Worm (Caenorhabditis elegans): ENCODE measurements around the gene oac-29.

The oac-29 gene

ce11 chrV:8663023-8663422 is 27.5 kb upstream of the oac-29 start (continued):
- TF ChIP-seq lin-39 (tag; optimal IDR thresholded peaks at IDR 0.05) = no peak
- no peak for TF ChIP-seq ets-5 (GFP tag; IDR thresholded peaks at IDR 0.05)
- no peak for TF ChIP-seq mef-2 (tag; optimal IDR thresholded peaks at IDR 0.05)
- no peak for TF ChIP-seq ztf-4 (tag; optimal IDR thresholded peaks at IDR 0.05)
- TF ChIP-seq nhr-47 (tag; optimal IDR thresholded peaks at IDR 0.05) = peak; percentile 40
- TF ChIP-seq ztf-11 (tag; optimal IDR thresholded peaks at IDR 0.05) = no peak
- TF ChIP-seq nhr-90 (tag; optimal IDR thresholded peaks at IDR 0.05; ENCODE audit: poor library complexity) = no peak
- TF ChIP-seq unc-62 (GFP tag; optimal IDR thresholded peaks at IDR 0.05) = no peak
- no peak for TF ChIP-seq hlh-4 (tag; optimal IDR thresholded peaks at IDR 0.05)
- TF ChIP-seq lin-35 (GFP tag; optimal IDR thresholded peaks at IDR 0.05) = peak in 1 of 2 experiments; percentile 1
- TF ChIP-seq pag-3 (tag; optimal IDR thresholded peaks at IDR 0.05; ENCODE audit: borderline replicate concordance, insufficient read depth) = no peak
- TF ChIP-seq jun-1 (tag; optimal IDR thresholded peaks at IDR 0.05) = no peak
- no peak for TF ChIP-seq aha-1 (tag; optimal IDR thresholded peaks at IDR 0.05)
- TF ChIP-seq nhr-85 (tag) = no peak
- no peak for TF ChIP-seq sptf-1 (tag; optimal IDR thresholded peaks at IDR 0.05)
- no peak for TF ChIP-seq dpl-1 (GFP tag; optimal IDR thresholded peaks at IDR 0.05)
- TF ChIP-seq nhr-19 (GFP tag; conservative IDR thresholded peaks at IDR 0.05) = no peak
- no peak for TF ChIP-seq xbp-1 (tag; optimal IDR thresholded peaks at IDR 0.05)
- no peak for TF ChIP-seq fos-1 (tag; optimal IDR thresholded peaks at IDR 0.05)
- no peak for TF ChIP-seq alr-1 (tag; optimal IDR thresholded peaks at IDR 0.05; ENCODE audit: borderline replicate concordance)
- TF ChIP-seq mab-9 (GFP tag; IDR thresholded peaks at IDR 0.05) = no peak
- TF ChIP-seq grh-1 (GFP tag; IDR thresholded peaks at IDR 0.05) = no peak
- TF ChIP-seq efl-3 (GFP tag; optimal IDR thresholded peaks at IDR 0.05) = no peak
- no peak for TF ChIP-seq ceh-8 (GFP tag; optimal IDR thresholded peaks at IDR 0.05)
- TF ChIP-seq unc-130 (tag; optimal IDR thresholded peaks at IDR 0.05) = no peak
- TF ChIP-seq lsy-2 (tag; optimal IDR thresholded peaks at IDR 0.05) = peak in 1 of 2 experiments; percentile 14
- TF ChIP-seq lin-14 (GFP tag; optimal IDR thresholded peaks at IDR 0.05) = peak; percentile 91
- peak; percentile 7 for TF ChIP-seq snu-23 (GFP tag; optimal IDR thresholded peaks at IDR 0.05)
- peak; percentile 43 for TF ChIP-seq tbx-2 (tag; optimal IDR thresholded peaks at IDR 0.05)
- peak; percentile 7 for TF ChIP-seq snpc-4 (tag; optimal IDR thresholded peaks at IDR 0.05)
- TF ChIP-seq nhr-237 (tag; optimal IDR thresholded peaks at IDR 0.05) = no peak
- no peak for TF ChIP-seq ama-1 (optimal IDR thresholded peaks at IDR 0.05)
- no peak for TF ChIP-seq pqm-1 (tag; optimal IDR thresholded peaks at IDR 0.05)
- TF ChIP-seq vab-15 (tag; optimal IDR thresholded peaks at IDR 0.05) = no peak
- TF ChIP-seq nhr-84 (tag; optimal IDR thresholded peaks at IDR 0.05) = no peak
- TF ChIP-seq nhr-11 (tag; optimal IDR thresholded peaks at IDR 0.05) = no peak
- TF ChIP-seq lin-15B (tag; optimal IDR thresholded peaks at IDR 0.05) = no peak
- TF ChIP-seq dsc-1 (tag; optimal IDR thresholded peaks at IDR 0.05) = peak; percentile 45
- TF ChIP-seq sox-4 (tag; optimal IDR thresholded peaks at IDR 0.05) = no peak
- TF ChIP-seq nhr-71 (tag; optimal IDR thresholded peaks at IDR 0.05) = peak; percentile 67
- TF ChIP-seq Y116A8C.19 (tag; optimal IDR thresholded peaks at IDR 0.05; ENCODE audit: borderline replicate concordance) = no peak
- peak in 1 of 2 experiments; percentile 16 for TF ChIP-seq efl-1 (optimal IDR thresholded peaks at IDR 0.05)
- TF ChIP-seq efl-1 (GFP tag; optimal IDR thresholded peaks at IDR 0.05 in 1 of 2) = peak in 1 of 2 experiments; percentile 51
- peak; percentile 18 for TF ChIP-seq mep-1 (tag; optimal IDR thresholded peaks at IDR 0.05)
- no peak for TF ChIP-seq nhr-20 (tag; optimal IDR thresholded peaks at IDR 0.05)
- TF ChIP-seq lin-13 (GFP tag; optimal IDR thresholded peaks at IDR 0.05) = no peak
- no peak for TF ChIP-seq ceh-88 (GFP tag; IDR thresholded peaks at IDR 0.05)
- TF ChIP-seq ceh-63 (GFP tag; optimal IDR thresholded peaks at IDR 0.05) = no peak
- no peak for TF ChIP-seq nhr-28 (tag; optimal IDR thresholded peaks at IDR 0.05)
- no peak for TF ChIP-seq fkh-10 (GFP tag; optimal IDR thresholded peaks at IDR 0.05)
- TF ChIP-seq ceh-90 (tag; optimal IDR thresholded peaks at IDR 0.05) = no peak

Data from whole organism, L1 larva.